Worm (Caenorhabditis elegans) whole organism, L4/young adult: ENCODE results near the gene Y53F4B.12.

Experiments
- W03F9.2 ChIP-seq: fragments of 150-350 bp; optimal IDR thresholded peaks from 2 replicates; lab custom pipeline; 2014; ENCODE audit warnings: missing biosample characterization, missing genetic modification characterization
- dao-5 ChIP-seq: sonication (generic microtip); optimal IDR thresholded peaks from 2 replicates; lab custom pipeline; 2016; ENCODE audit warnings: missing genotype, missing genetic modification characterization, moderate library complexity, missing compliant biosample characterization
- him-1 ChIP-seq: sonication (generic microtip); optimal IDR thresholded peaks from 2 replicates; lab custom pipeline; 2016; ENCODE audit warnings: missing genotype, missing genetic modification reagents, missing genetic modification characterization, missing compliant biosample characterization

ce11 chrII:15039104-15039503 lies 20.1 kb downstream of the Y53F4B.12 start, which contains the start of gene trip-4:
- no peak for TF ChIP-seq dao-5 (tag; lab: Kevin White, UChicago)
- no peak for TF ChIP-seq him-1 (tag; lab: Kevin White, UChicago)
- no peak for TF ChIP-seq W03F9.2
